Fruit fly (Drosophila melanogaster): ENCODE measurements around the gene CG33965.
A peak's percentile ranks its signal among the peaks of the same experiment; 100 is the strongest.

Gene CG33965

dm6 chr3L:1206682-1207421 lies 25.8 kb upstream of the CG33965 start, which contains the start of gene LysB (continued):
- TF ChIP-seq Bgb (GFP tag; IDR thresholded peaks at IDR 0.05; ENCODE audit: partially characterized antibody): peak; percentile 45; the same call in 1 of the 2 replicates
- peak; percentile 66 for TF ChIP-seq CG15601 (tag; optimal IDR thresholded peaks at IDR 0.05)
- TF ChIP-seq wdn (GFP tag; IDR thresholded peaks at IDR 0.05): 0 out of 2 replicates have a peak, but pooled peaks have one; percentile 39
- peak; percentile 4 for TF ChIP-seq Jarid2 (GFP tag; optimal IDR thresholded peaks at IDR 0.05)
- TF ChIP-seq HmgD (GFP tag; optimal IDR thresholded peaks at IDR 0.05): peak; percentile 79
- no peak for TF ChIP-seq crp (GFP tag; optimal IDR thresholded peaks at IDR 0.05)
- no peak for TF ChIP-seq CG10565 (GFP tag; optimal IDR thresholded peaks at IDR 0.05)
- peak in 1 of 3 experiments; percentile 34 for TF ChIP-seq lola (GFP tag; optimal IDR thresholded peaks at IDR 0.05)
- TF ChIP-seq CG18011 (GFP tag; optimal IDR thresholded peaks at IDR 0.05): peak; percentile 99
- no peak for TF ChIP-seq knrl (GFP tag; IDR thresholded peaks at IDR 0.05; ENCODE audit: partially characterized antibody)
- TF ChIP-seq Antp (GFP tag; optimal IDR thresholded peaks at IDR 0.05): peak; percentile 6
- TF ChIP-seq CTCF (GFP tag; optimal IDR thresholded peaks at IDR 0.05): peak; percentile 13
- TF ChIP-seq nmo (GFP tag; optimal IDR thresholded peaks at IDR 0.05): peak; percentile 6
- TF ChIP-seq pnt (GFP tag; optimal IDR thresholded peaks at IDR 0.05): no peak
- peak; percentile 29; the same call in 1 of the 3 replicates for TF ChIP-seq Opbp (GFP tag; IDR thresholded peaks at IDR 0.05; ENCODE audit: partially characterized antibody)
- peak in 1 of 2 experiments; percentile 30 for TF ChIP-seq Pdp1 (GFP tag; optimal IDR thresholded peaks at IDR 0.05)
- TF ChIP-seq Hand (GFP tag; optimal IDR thresholded peaks at IDR 0.05): no peak
- peak; percentile 80 for TF ChIP-seq HmgZ (tag; optimal IDR thresholded peaks at IDR 0.05)
- TF ChIP-seq MBD-R2 (GFP tag; IDR thresholded peaks at IDR 0.05): peak; percentile 27; the same call in 1 of the 2 replicates
- no peak for TF ChIP-seq HHEX (GFP tag; optimal IDR thresholded peaks at IDR 0.05)
- no peak for TF ChIP-seq Blimp-1 (GFP tag; optimal IDR thresholded peaks at IDR 0.05)
- TF ChIP-seq fd96Cb (tag; optimal IDR thresholded peaks at IDR 0.05): no peak
- peak; percentile 37 for TF ChIP-seq Lhr (GFP tag; optimal IDR thresholded peaks at IDR 0.05)
- no peak for TF ChIP-seq phol (tag; optimal IDR thresholded peaks at IDR 0.05)
- no peak for TF ChIP-seq CG8290 (GFP tag; optimal IDR thresholded peaks at IDR 0.05)
- peak in 1 of 2 experiments; percentile 32 for TF ChIP-seq CG8290 (tag; optimal IDR thresholded peaks at IDR 0.05)
- TF ChIP-seq sug (tag; optimal IDR thresholded peaks at IDR 0.05): no peak
- TF ChIP-seq repo (GFP tag; optimal IDR thresholded peaks at IDR 0.05): no peak
- TF ChIP-seq CG13287 (GFP tag; IDR thresholded peaks at IDR 0.05; ENCODE audit: partially characterized antibody): 0 out of 2 replicates have a peak, but pooled peaks have one; percentile 12
- 0 out of 2 replicates have a peak, but pooled peaks have one; percentile 30 for TF ChIP-seq vvl (GFP tag; IDR thresholded peaks at IDR 0.05)
- peak; percentile 16 for TF ChIP-seq CG7987 (GFP tag; optimal IDR thresholded peaks at IDR 0.05)
- TF ChIP-seq stwl (tag; optimal IDR thresholded peaks at IDR 0.05): peak; percentile 66
- peak; percentile 21 for TF ChIP-seq CoRest (tag; optimal IDR thresholded peaks at IDR 0.05)
- TF ChIP-seq CG1603 (tag; optimal IDR thresholded peaks at IDR 0.05): peak; percentile 15
- TF ChIP-seq Rfx (GFP tag; IDR thresholded peaks at IDR 0.05): peak; percentile 17; the same call in 1 of the 2 replicates
- 0 out of 3 replicates have a peak, but pooled peaks have one; percentile 18 for TF ChIP-seq CG6791 (GFP tag; IDR thresholded peaks at IDR 0.05; ENCODE audit: partially characterized antibody)
- TF ChIP-seq CG2712 (tag; optimal IDR thresholded peaks at IDR 0.05): peak; percentile 9
- peak; percentile 43 for TF ChIP-seq Myb (GFP tag; optimal IDR thresholded peaks at IDR 0.05)
- TF ChIP-seq CG17361 (GFP tag; IDR thresholded peaks at IDR 0.05): 0 out of 3 replicates have a peak, but pooled peaks have one; percentile 16
- peak; percentile 30 for TF ChIP-seq sd (tag; optimal IDR thresholded peaks at IDR 0.05)
